Worm (Caenorhabditis elegans) whole organism, L4/young adult: ENCODE measurements around the gene K09D9.3.

Experiments
- dao-5 ChIP-seq: sonication (generic microtip); optimal IDR thresholded peaks from 2 replicates; lab custom pipeline; 2016; ENCODE audit warnings: missing genotype, missing genetic modification characterization, moderate library complexity, missing compliant biosample characterization
- him-1 ChIP-seq: sonication (generic microtip); optimal IDR thresholded peaks from 2 replicates; lab custom pipeline; 2016; ENCODE audit warnings: missing genotype, missing genetic modification reagents, missing genetic modification characterization, missing compliant biosample characterization

- TF ChIP-seq him-1 (tag; lab: Kevin White, UChicago) (no peak), dao-5 (tag; lab: Kevin White, UChicago) (no peak)
Observed at ce11 chrV:4035811-4036210, 16.5 kb downstream of the K09D9.3 start, which contains the start of gene C49G7.13.
